Worm (Caenorhabditis elegans) whole organism, young adult: ENCODE results near the gene sra-11.
A peak's percentile ranks its signal among the peaks of the same experiment; 100 is the strongest.
"Not testable (repeated sequence)": the region's sequence is repeated elsewhere in the genome, so short reads cannot be mapped to it uniquely, and the experiment has no call there.

Experiments used
- B0035.1 ChIP-seq: sonication (generic microtip); optimal IDR thresholded peaks from 2 replicates; lab custom pipeline; 2016; ENCODE audit warnings: missing genetic modification characterization, mild to moderate bottlenecking, missing compliant biosample characterization, missing genotype, missing genetic modification reagents
- F22D6.2 ChIP-seq: sonication (generic microtip); optimal IDR thresholded peaks from 2 replicates; lab custom pipeline; 2016; ENCODE audit warnings: mild to moderate bottlenecking, missing genetic modification characterization, missing compliant biosample characterization
- F23B12.7 ChIP-seq: sonication (generic microtip); optimal IDR thresholded peaks from 2 replicates; lab custom pipeline; 2017; ENCODE audit warnings: missing genetic modification characterization, mild to moderate bottlenecking, missing compliant biosample characterization, antibody characterized with exemption, moderate library complexity; ENCODE audit not compliant: insufficient read depth
- F37B4.10 ChIP-seq: fragments of 200-800 bp; sonication (Bioruptor generic); IDR thresholded peaks from 2 replicates; pipeline ENCODE4 v1.3.6; 2022; ENCODE audit warnings: missing genetic modification characterization, missing compliant biosample characterization
- K11D2.4 ChIP-seq: fragments of 200-800 bp; sonication (Bioruptor generic); IDR thresholded peaks from 2 replicates; pipeline ENCODE4 v1.3.6; 2022; ENCODE audit warnings: missing genetic modification reagents, missing genetic modification characterization, missing compliant biosample characterization
- K12H6.12 ChIP-seq: fragments of 200-800 bp; sonication (Bioruptor generic); optimal IDR thresholded peaks from 2 replicates; lab custom pipeline; 2018; ENCODE audit warnings: mild to moderate bottlenecking, missing genetic modification characterization, missing compliant biosample characterization
- Y56A3A.18 ChIP-seq: fragments of 200-800 bp; sonication (Bioruptor generic); IDR thresholded peaks from 2 replicates; pipeline ENCODE4 v1.3.6; 2022; ENCODE audit warnings: missing genetic modification reagents, missing genetic modification characterization, missing compliant biosample characterization
- atf-7 ChIP-seq: sonication (generic microtip); optimal IDR thresholded peaks from 2 replicates; lab custom pipeline; 2017; ENCODE audit warnings: mild to moderate bottlenecking, missing genetic modification characterization, missing compliant biosample characterization
- athp-1 ChIP-seq: sonication (generic microtip); optimal IDR thresholded peaks from 2 replicates; lab custom pipeline; 2017; ENCODE audit warnings: mild to moderate bottlenecking, missing genetic modification characterization, missing compliant biosample characterization
- attf-6 ChIP-seq: fragments of 200-800 bp; sonication (Bioruptor generic); IDR thresholded peaks from 2 replicates; pipeline ENCODE4 v1.3.6; 2022; ENCODE audit warnings: missing genetic modification reagents, missing genetic modification characterization, missing compliant biosample characterization
- ccch-3 ChIP-seq: fragments of 200-800 bp; sonication (Bioruptor generic); optimal IDR thresholded peaks from 2 replicates; lab custom pipeline; 2018; ENCODE audit warnings: mild to moderate bottlenecking, missing genetic modification characterization, missing compliant biosample characterization
- cebp-1 ChIP-seq, 2 experiments: fragments of 200-800 bp in 1 of 2; sonication (Bioruptor generic) in 1 of 2; sonication (generic microtip) in 1 of 2; IDR thresholded peaks in 1 of 2; optimal IDR thresholded peaks in 1 of 2; 2 replicates each; pipeline versions ENCODE4 v1.3.6 to Lab custom; 2017 to 2022; ENCODE audit warnings: missing compliant biosample characterization in 2 of 2, missing genetic modification characterization in 2 of 2, mild to moderate bottlenecking in 1 of 2, missing genetic modification reagents in 1 of 2, moderate library complexity in 1 of 2
- ceh-27 ChIP-seq: fragments of 200-800 bp; sonication (Bioruptor generic); optimal IDR thresholded peaks from 2 replicates; lab custom pipeline; 2018; ENCODE audit warnings: mild to moderate bottlenecking, missing genetic modification characterization, moderate library complexity, missing compliant biosample characterization
- efl-1 ChIP-seq: fragments of 150-350 bp; optimal IDR thresholded peaks from 2 replicates; lab custom pipeline; 2014; ENCODE audit warnings: missing biosample characterization, missing genetic modification reagents, missing genetic modification characterization
- egrh-3 ChIP-seq: fragments of 200-800 bp; sonication (Bioruptor generic); IDR thresholded peaks from 2 replicates; pipeline ENCODE4 v1.3.6; 2022; ENCODE audit warnings: missing genetic modification reagents, missing genetic modification characterization, missing compliant biosample characterization
- ekl-4 ChIP-seq: fragments of 200-800 bp; sonication (Bioruptor generic); IDR thresholded peaks from 2 replicates; pipeline ENCODE4 v1.3.6; 2022; ENCODE audit warnings: missing genetic modification reagents, missing genetic modification characterization, missing compliant biosample characterization
- ets-4 ChIP-seq: fragments of 200-800 bp; sonication (Bioruptor generic); optimal IDR thresholded peaks from 2 replicates; lab custom pipeline; 2018; ENCODE audit warnings: mild to moderate bottlenecking, missing genetic modification characterization, missing compliant biosample characterization
- him-1 ChIP-seq: sonication (generic microtip); optimal IDR thresholded peaks from 2 replicates; lab custom pipeline; 2016; ENCODE audit warnings: missing genotype, missing genetic modification reagents, missing genetic modification characterization, missing compliant biosample characterization
- hlh-26 ChIP-seq: fragments of 200-800 bp; sonication (Bioruptor generic); conservative IDR thresholded peaks from 2 replicates; pipeline ENCODE4 v1.3.6; 2022; ENCODE audit warnings: missing genetic modification reagents, missing genetic modification characterization, missing compliant biosample characterization
- hsf-1 ChIP-seq: fragments of 200-800 bp; sonication (Bioruptor generic); IDR thresholded peaks from 2 replicates; pipeline ENCODE4 v1.3.6; 2022; ENCODE audit warnings: missing genetic modification reagents, missing genetic modification characterization, missing compliant biosample characterization
- lin-35 ChIP-seq, 3 experiments: fragments of 150-350 bp in 2 of 3; sonication (generic microtip) in 1 of 3; optimal IDR thresholded peaks; 2 replicates each; lab custom pipeline; 2014 to 2018; ENCODE audit warnings: missing biosample characterization in 3 of 3, missing genetic modification characterization in 3 of 3, missing genetic modification reagents in 3 of 3
- lin-40 ChIP-seq: sonication (generic microtip); optimal IDR thresholded peaks from 2 replicates; lab custom pipeline; 2016; ENCODE audit warnings: missing genetic modification characterization, mild to moderate bottlenecking, missing compliant biosample characterization, missing genotype, missing genetic modification reagents
- lir-1 ChIP-seq: fragments of 200-800 bp; sonication (Bioruptor generic); conservative IDR thresholded peaks from 2 replicates; pipeline ENCODE4 v1.3.6; 2022; ENCODE audit warnings: missing genetic modification reagents, missing genetic modification characterization, missing compliant biosample characterization
- madf-10 ChIP-seq: sonication (generic microtip); optimal IDR thresholded peaks from 2 replicates; lab custom pipeline; 2016; ENCODE audit warnings: mild to moderate bottlenecking, missing genetic modification characterization, missing compliant biosample characterization
- madf-3 ChIP-seq: fragments of 200-800 bp; sonication (Bioruptor generic); IDR thresholded peaks from 2 replicates; pipeline ENCODE4 v1.3.6; 2022; ENCODE audit warnings: missing genetic modification reagents, missing genetic modification characterization, missing compliant biosample characterization
- madf-8 ChIP-seq: fragments of 200-800 bp; sonication (Bioruptor generic); conservative IDR thresholded peaks from 2 replicates; pipeline ENCODE4 v1.3.6; 2022; ENCODE audit warnings: missing genetic modification reagents, missing genetic modification characterization, missing compliant biosample characterization
- mxl-1 ChIP-seq: sonication (generic microtip); optimal IDR thresholded peaks from 2 replicates; lab custom pipeline; 2016; ENCODE audit warnings: missing genetic modification characterization, missing compliant biosample characterization
- nfyb-1 ChIP-seq: fragments of 200-800 bp; sonication (Bioruptor generic); IDR thresholded peaks from 2 replicates; pipeline ENCODE4 v1.3.6; 2022; ENCODE audit warnings: missing genetic modification reagents, missing genetic modification characterization, missing compliant biosample characterization
- nhr-80 ChIP-seq: sonication (generic microtip); optimal IDR thresholded peaks from 2 replicates; lab custom pipeline; 2016; ENCODE audit warnings: missing genetic modification characterization, missing compliant biosample characterization
- sea-2 ChIP-seq: fragments of 200-800 bp; sonication (Bioruptor generic); IDR thresholded peaks from 2 replicates; pipeline ENCODE4 v1.3.6; 2022; ENCODE audit warnings: missing genetic modification characterization, missing compliant biosample characterization
- snpc-1.1 ChIP-seq: sonication (generic microtip); optimal IDR thresholded peaks from 2 replicates; lab custom pipeline; 2017; ENCODE audit warnings: missing genetic modification characterization, mild to moderate bottlenecking, missing compliant biosample characterization, antibody characterized with exemption, moderate library complexity, missing genotype, missing genetic modification reagents; ENCODE audit not compliant: insufficient read depth
- snpc-4 ChIP-seq, 5 experiments: fragments of 150-350 bp in 1 of 5; sonication (generic microtip) in 4 of 5; optimal IDR thresholded peaks; 2 replicates each; lab custom pipeline; 2014 to 2018; ENCODE audit warnings: missing genetic modification characterization in 5 of 5, missing biosample characterization in 3 of 5, antibody characterized with exemption in 2 of 5, mild to moderate bottlenecking in 2 of 5, missing compliant biosample characterization in 2 of 5, missing genotype in 2 of 5, moderate library complexity in 2 of 5, missing genetic modification reagents in 1 of 5
- somi-1 ChIP-seq: fragments of 200-800 bp; sonication (Bioruptor generic); optimal IDR thresholded peaks from 2 replicates; lab custom pipeline; 2018; ENCODE audit warnings: mild to moderate bottlenecking, missing genetic modification characterization, missing compliant biosample characterization
- sptf-2 ChIP-seq: fragments of 200-800 bp; sonication (Bioruptor generic); optimal IDR thresholded peaks from 2 replicates; lab custom pipeline; 2018; ENCODE audit warnings: mild to moderate bottlenecking, missing genetic modification characterization, missing compliant biosample characterization
- xnd-1 ChIP-seq: sonication (generic microtip); optimal IDR thresholded peaks from 2 replicates; lab custom pipeline; 2016; ENCODE audit warnings: missing genotype, missing genetic modification reagents, missing genetic modification characterization, missing compliant biosample characterization
- ztf-18 ChIP-seq: sonication (generic microtip); optimal IDR thresholded peaks from 2 replicates; lab custom pipeline; 2016; ENCODE audit warnings: missing genotype, mild to moderate bottlenecking, missing genetic modification characterization, missing compliant biosample characterization
- ztf-25 ChIP-seq: fragments of 200-800 bp; sonication (Bioruptor generic); IDR thresholded peaks from 2 replicates; pipeline ENCODE4 v1.3.6; 2022; ENCODE audit warnings: missing genetic modification reagents, missing genetic modification characterization, missing compliant biosample characterization
- ztf-3 ChIP-seq: fragments of 200-800 bp; sonication (Bioruptor generic); optimal IDR thresholded peaks from 2 replicates; lab custom pipeline; 2018; ENCODE audit warnings: mild to moderate bottlenecking, missing genetic modification characterization, missing compliant biosample characterization

Gene sra-11

DNA sequence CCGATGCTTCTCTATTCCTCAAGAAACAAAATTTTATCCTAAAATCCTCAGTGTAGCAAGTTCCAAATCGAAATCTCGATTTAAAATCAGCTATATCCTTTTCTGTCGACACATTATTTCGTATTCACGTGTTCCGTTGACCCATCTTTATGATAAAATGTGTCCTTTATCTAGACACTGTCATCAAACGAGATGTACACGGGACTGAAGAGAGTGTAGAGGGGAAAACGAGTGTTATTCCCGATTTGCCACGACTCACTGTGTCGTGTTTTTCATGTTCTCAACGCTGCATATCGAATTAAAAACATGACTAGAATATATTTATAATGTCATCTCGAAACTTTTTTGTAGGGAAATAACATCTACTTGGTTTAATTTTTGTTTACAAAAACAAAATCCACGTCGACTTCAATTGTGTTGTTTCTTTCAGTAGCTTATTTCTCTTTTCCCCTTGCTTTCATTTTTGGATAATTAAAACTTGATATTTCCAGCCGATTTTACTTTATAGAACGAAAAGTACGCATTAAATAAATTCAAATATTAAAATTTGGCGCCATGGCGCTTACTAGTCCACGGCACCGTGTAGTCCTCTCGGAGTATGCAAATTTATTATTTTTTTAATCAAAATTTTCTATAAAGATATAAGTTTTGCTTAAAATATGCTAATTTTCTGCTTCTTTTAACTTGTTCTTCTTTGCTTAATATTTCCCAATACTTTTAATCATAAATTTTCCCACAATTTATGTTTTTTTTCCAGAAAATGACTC, 15.9 kb upstream of the sra-11 start, which contains the start of gene metr-1 (continued):
- TF ChIP-seq K11D2.4 (GFP tag; lab: Robert Waterston, UW) = no peak
- TF ChIP-seq F37B4.10 (GFP tag; lab: Robert Waterston, UW) = no peak
- no peak for TF ChIP-seq attf-6 (GFP tag; lab: Robert Waterston, UW)
- TF ChIP-seq B0035.1 (tag; lab: Kevin White, UChicago) = no peak
- TF ChIP-seq mxl-1 (tag; lab: Kevin White, UChicago) = no peak
- TF ChIP-seq snpc-1.1 (tag; lab: Kevin White, UChicago) = no peak

DNA sequence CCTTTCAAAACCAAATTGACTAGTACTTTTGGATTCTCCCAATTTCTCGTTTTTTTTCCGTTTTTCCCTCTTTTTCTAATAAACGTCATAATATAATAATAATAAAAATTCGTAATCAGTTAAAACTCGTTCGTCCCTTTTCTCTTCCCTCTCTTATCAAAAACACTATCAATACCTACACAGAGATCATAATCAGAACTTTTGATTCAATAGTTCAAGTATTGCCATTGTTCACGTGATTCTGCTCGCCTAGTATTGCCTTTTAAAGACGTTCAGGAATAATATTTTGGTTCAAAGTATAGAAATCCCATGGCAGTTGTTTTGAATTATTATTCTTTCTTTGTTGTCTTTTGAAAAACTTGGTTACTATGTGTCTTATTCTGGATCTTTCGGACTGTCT, 14.6 kb upstream of the sra-11 start:
- no peak for TF ChIP-seq Y56A3A.18 (GFP tag; lab: Robert Waterston, UW)
- TF ChIP-seq lin-35 (GFP tag; optimal IDR thresholded peaks at IDR 0.05; lab: Kevin White, UChicago) = no peak
- TF ChIP-seq cebp-1 (GFP tag; IDR thresholded peaks at IDR 0.05; lab: Robert Waterston, UW) = no peak
- peak; percentile 14 for TF ChIP-seq cebp-1 (tag; optimal IDR thresholded peaks at IDR 0.05; lab: Kevin White, UChicago)
- TF ChIP-seq snpc-4 (GFP tag; optimal IDR thresholded peaks at IDR 0.05; lab: Kevin White, UChicago) = no peak
- TF ChIP-seq snpc-4 (tag; optimal IDR thresholded peaks at IDR 0.05; lab: Kevin White, UChicago) = peak in 1 of 4 experiments; percentile 2
- peak; percentile 9 for TF ChIP-seq madf-10 (tag; lab: Kevin White, UChicago)
- peak; percentile 50 for TF ChIP-seq atf-7 (tag; lab: Kevin White, UChicago)
- peak; percentile 83 for TF ChIP-seq nhr-80 (tag; lab: Kevin White, UChicago)
- TF ChIP-seq F23B12.7 (tag; lab: Kevin White, UChicago) = peak; percentile 44
- TF ChIP-seq, all 124 proteins: peak for 6

DNA sequence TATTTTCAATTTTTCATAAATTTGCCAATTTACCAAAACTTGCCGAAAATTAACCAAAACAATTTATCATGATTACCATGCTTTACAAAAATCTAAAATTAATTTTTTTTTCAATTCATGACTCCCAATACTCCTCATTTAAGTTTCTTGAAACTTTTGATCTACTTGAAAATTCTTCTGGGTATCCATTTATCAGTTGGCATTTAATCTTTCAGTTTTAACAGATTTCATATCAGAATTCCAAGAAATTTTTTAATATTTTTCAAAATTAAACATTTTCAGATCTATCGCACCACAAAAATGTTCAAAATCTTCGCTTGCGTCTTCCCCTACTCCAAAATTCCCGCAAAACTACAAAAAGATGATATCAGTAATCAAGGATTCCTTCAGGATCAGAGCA, 13.8 kb upstream of the sra-11 start, which contains the start of gene Y19D2B.2:
Gene Y19D2B.2, plus strand, starts transcription at position 301 of the 400 bp plus-strand sequence.
- TF ChIP-seq attf-6 (GFP tag; lab: Robert Waterston, UW) = no peak
- TF ChIP-seq ccch-3 (GFP tag; lab: Kevin White, UChicago) = no peak
- TF ChIP-seq ekl-4 = no peak
- TF ChIP-seq ztf-25 (GFP tag; lab: Robert Waterston, UW) = no peak
- TF ChIP-seq ets-4 (GFP tag; lab: Kevin White, UChicago) = no peak
- TF ChIP-seq sptf-2 = no peak
- no peak for TF ChIP-seq him-1 (tag; lab: Kevin White, UChicago)
- TF ChIP-seq F22D6.2 (tag; lab: Kevin White, UChicago) = no peak
- TF ChIP-seq B0035.1 (tag; lab: Kevin White, UChicago) = no peak
- TF ChIP-seq somi-1 (GFP tag; lab: Kevin White, UChicago) = no peak
- TF ChIP-seq ceh-27 = no peak
- no peak for TF ChIP-seq sea-2 (GFP tag; lab: Robert Waterston, UW)

DNA sequence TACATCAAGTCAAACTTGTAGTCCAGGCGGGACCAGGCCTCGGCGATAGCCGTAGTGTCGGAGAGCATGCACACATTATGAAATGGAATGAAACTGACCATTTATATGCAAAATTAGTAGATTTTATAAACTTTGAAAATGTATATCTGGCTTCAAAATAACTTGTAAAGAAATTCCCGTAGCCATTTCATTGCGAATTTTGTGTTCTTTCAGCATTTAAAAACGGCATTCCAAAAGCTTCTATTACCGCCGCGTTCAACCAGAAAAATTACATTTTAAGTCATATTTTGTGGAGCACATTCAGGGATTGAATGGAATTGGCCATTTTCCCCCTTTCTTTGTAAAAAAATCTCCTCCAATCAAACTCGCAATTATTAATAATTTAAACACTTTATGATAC, 12.8 kb upstream of the sra-11 start, which contains the start of gene Y19D2B.1:
Gene Y19D2B.1, minus strand, starts transcription at position 101 of the 400 bp plus-strand sequence.
- not testable (repeated sequence) for TF ChIP-seq hlh-26 (GFP tag; lab: Robert Waterston, UW); ztf-3 (GFP tag; lab: Kevin White, UChicago); egrh-3 (GFP tag; lab: Robert Waterston, UW)

DNA sequence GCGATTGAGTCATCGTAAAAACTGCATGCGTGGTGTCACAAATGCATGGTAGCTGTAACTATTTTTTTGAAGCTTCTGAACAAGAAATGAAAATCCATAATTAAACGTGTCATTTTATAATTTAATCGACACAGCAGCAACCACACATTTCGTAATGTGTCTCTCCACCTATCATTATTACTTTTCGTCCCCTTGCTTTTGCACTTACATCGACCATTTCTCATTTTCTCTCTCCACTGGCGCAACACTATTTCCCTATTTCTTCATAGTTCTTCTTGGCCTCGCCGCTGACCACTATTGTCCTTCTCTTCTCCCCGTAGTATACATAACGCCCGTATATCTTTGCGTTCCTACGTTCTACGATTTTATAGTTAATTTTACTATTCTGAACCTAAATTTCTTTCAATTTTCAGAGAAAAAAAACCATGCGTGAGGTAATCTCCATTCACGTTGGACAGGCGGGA, 8.2 kb upstream of the sra-11 start, which contains the start of gene tba-4:
Gene tba-4, plus strand, starts transcription at position 414 of the 464 bp plus-strand sequence.
- TF ChIP-seq F37B4.10 (GFP tag; lab: Robert Waterston, UW) (no peak), cebp-1 (GFP tag; IDR thresholded peaks at IDR 0.05; lab: Robert Waterston, UW) (peak; percentile 50; the same call in 1 of the 2 replicates), cebp-1 (tag; optimal IDR thresholded peaks at IDR 0.05; lab: Kevin White, UChicago) (no peak), hsf-1 (GFP tag; lab: Robert Waterston, UW) (no peak), xnd-1 (tag; lab: Kevin White, UChicago) (no peak), efl-1 (GFP tag; lab: Kevin White, UChicago) (no peak), K12H6.12 (tag; lab: Kevin White, UChicago) (no peak), athp-1 (tag; lab: Kevin White, UChicago) (no peak), nhr-80 (tag; lab: Kevin White, UChicago) (peak; percentile 83), ztf-18 (tag; lab: Kevin White, UChicago) (no peak), madf-3 (GFP tag; lab: Robert Waterston, UW) (no peak), lir-1 (GFP tag; lab: Robert Waterston, UW) (no peak), nfyb-1 (GFP tag; lab: Robert Waterston, UW) (no peak), lin-40 (no peak), madf-8 (no peak)
